Worm (Caenorhabditis elegans): ENCODE results near the gene ostb-1.

Gene ostb-1

DNA sequence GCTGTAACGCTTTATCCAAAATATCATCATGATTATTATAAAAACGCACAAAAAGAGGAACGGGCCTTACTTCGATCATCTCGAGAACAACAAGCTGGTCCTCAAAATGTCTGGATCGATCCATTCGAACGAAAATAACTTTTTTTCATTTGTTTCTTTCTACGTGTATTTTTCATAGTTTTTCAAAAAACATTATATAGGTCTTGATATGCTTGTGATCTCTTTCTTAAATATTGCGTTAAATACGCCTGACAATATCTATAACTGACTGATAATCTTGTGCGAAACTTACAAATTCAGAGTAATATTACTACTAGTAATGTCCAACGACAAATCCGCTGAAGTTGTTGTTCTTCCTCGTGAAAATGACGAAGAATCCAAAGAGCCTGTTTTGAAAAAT, 6.2 kb upstream of the ostb-1 start, which contains the start of gene sds-22:
TSS of gene sds-22 (plus strand) at position 301 of the 400 bp plus-strand sequence.
- TF ChIP-seq nhr-11 (tag; optimal IDR thresholded peaks at IDR 0.05) (no peak), blmp-1 (tag; optimal IDR thresholded peaks at IDR 0.05; ENCODE audit: insufficient read depth) (no peak)

DNA sequence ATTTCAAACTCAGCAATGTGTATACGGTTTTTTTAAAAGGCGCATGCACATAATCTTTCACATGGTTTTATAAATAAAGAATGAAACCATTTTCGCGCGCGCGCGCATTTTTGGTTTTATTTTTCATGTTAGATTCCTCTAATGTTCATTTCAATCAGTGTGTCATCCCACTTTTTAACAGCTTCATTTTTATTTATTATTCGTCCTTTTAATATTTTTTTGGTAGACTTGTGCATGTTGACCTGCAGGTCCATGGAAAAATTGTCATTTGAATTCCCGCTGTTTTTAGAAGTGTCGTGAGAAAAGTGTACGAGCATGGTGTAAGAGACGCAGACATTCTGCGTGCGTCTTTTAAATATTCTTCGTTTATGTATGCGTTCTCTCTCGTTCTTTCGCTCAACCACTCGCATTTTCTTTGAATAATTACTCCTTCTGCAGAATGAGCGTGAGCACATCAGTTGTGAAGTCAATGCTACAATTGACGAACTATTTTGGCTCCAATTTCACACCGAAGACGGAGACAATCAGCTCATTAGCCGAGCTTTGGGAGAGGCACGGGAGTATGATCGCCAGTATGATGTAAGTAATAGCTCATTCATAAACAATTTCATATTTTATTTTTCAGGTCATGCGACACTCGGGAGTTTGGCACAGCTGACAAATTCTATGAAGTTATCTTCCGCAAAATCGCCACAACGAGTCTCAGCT, 3.9 kb upstream of the ostb-1 start, which contains the start of gene lin-5:
TSS of gene lin-5 (plus strand) at position 354 of the 708 bp plus-strand sequence.
- TF ChIP-seq sma-9 (GFP tag; optimal IDR thresholded peaks at IDR 0.05): peak; percentile 41
- TF ChIP-seq sma-9 (tag; optimal IDR thresholded peaks at IDR 0.05): no peak
- TF ChIP-seq sem-4 (tag; optimal IDR thresholded peaks at IDR 0.05): peak; percentile 4
- peak; percentile 69 for TF ChIP-seq crh-2 (tag; optimal IDR thresholded peaks at IDR 0.05)
- no peak for TF ChIP-seq unc-62 (GFP tag; optimal IDR thresholded peaks at IDR 0.05)
- TF ChIP-seq lin-39 (tag; optimal IDR thresholded peaks at IDR 0.05): no peak
- no peak for TF ChIP-seq alr-1 (tag; optimal IDR thresholded peaks at IDR 0.05)
- peak; percentile 71 for TF ChIP-seq gmeb-1 (tag; optimal IDR thresholded peaks at IDR 0.05)
- no peak for TF ChIP-seq nhr-25 (tag; optimal IDR thresholded peaks at IDR 0.05)
- TF ChIP-seq lsy-2 (tag; optimal IDR thresholded peaks at IDR 0.05): peak in 1 of 2 experiments; percentile 79
- TF ChIP-seq egl-27 (tag; optimal IDR thresholded peaks at IDR 0.05): no peak
- TF ChIP-seq Y55F3AM.14 (GFP tag; optimal IDR thresholded peaks at IDR 0.05): no peak
- TF ChIP-seq ama-1 (optimal IDR thresholded peaks at IDR 0.05): no peak
- TF ChIP-seq ceh-16 (tag; optimal IDR thresholded peaks at IDR 0.05): no peak
- TF ChIP-seq skn-1 (tag; optimal IDR thresholded peaks at IDR 0.05): no peak
- TF ChIP-seq nhr-129 (tag; optimal IDR thresholded peaks at IDR 0.05): peak; percentile 74
- TF ChIP-seq nhr-77 (tag; optimal IDR thresholded peaks at IDR 0.05): no peak
- TF ChIP-seq ztf-1 (GFP tag; conservative IDR thresholded peaks at IDR 0.05): no peak
- TF ChIP-seq ztf-4 (tag; optimal IDR thresholded peaks at IDR 0.05): no peak
- no peak for TF ChIP-seq ceh-82 (tag; optimal IDR thresholded peaks at IDR 0.05)
- TF ChIP-seq fos-1 (tag; optimal IDR thresholded peaks at IDR 0.05): peak; percentile 16
- TF ChIP-seq nhr-10 (tag; optimal IDR thresholded peaks at IDR 0.05): no peak
- TF ChIP-seq aly-2 (tag; optimal IDR thresholded peaks at IDR 0.05): no peak
- TF ChIP-seq ztf-11 (tag; optimal IDR thresholded peaks at IDR 0.05): no peak
- TF ChIP-seq unc-55 (GFP tag; optimal IDR thresholded peaks at IDR 0.05): peak; percentile 89
- no peak for TF ChIP-seq F13H6.1 (tag; optimal IDR thresholded peaks at IDR 0.05)
- peak; percentile 58 for TF ChIP-seq lin-13 (GFP tag; optimal IDR thresholded peaks at IDR 0.05)
- TF ChIP-seq blmp-1 (tag; optimal IDR thresholded peaks at IDR 0.05; ENCODE audit: insufficient read depth): no peak
- TF ChIP-seq C34F6.9 (tag; optimal IDR thresholded peaks at IDR 0.05): peak; percentile 82

DNA sequence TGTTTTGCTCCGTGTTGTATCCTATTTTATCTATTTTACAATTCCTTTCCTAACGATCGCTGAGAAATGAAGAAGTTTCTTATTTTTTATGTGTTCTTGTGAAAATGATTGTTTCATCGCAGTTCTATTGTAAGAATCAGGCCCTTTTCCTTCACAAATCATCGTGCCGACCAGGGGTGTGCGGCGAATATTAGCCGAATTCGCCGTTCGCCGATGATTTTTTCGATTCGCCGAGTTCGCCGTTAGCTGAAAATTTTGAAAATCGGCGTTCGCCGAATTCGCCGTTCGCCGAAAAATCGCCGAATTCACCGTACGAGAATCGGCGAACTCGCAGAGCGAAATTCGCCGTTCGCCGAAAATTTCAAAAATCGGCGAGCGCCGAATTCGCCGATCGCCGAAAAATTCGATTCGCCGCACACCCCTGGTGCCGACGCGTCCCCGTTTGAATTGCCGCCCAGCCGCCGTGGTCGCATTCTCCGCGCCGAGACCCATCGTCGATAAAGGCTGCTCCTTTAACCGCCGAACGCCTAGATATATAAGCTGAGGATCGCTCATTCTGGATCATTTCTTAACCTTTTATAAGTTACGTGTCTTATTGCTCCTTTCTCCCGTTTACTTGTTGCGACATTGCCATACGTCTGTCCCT, 704 bp upstream of the ostb-1 start:
- TF ChIP-seq C34F6.9 (tag; optimal IDR thresholded peaks at IDR 0.05) (no peak), lin-13 (GFP tag; optimal IDR thresholded peaks at IDR 0.05) (no peak)

DNA sequence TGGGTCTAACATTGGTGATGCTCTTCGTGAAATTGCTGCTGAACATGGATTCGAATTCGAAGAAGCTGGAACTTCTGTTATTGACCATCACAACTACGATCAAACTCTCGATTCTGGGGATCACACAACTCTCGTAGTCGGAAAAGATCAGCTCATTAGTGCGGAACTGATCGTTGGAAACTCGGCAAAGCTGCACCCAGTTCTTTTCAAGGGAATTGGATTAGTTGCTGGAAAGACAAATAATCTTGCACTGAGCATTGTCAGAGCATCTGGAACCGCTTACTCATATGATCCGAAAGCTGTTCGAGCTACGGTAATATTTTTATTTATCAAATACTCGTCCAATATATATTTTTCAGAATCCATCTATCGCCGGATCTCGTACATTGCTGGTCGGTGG, 585 bp downstream of the ostb-1 start:
- TF ChIP-seq C34F6.9 (tag; optimal IDR thresholded peaks at IDR 0.05) (no peak), R02D3.7 (tag; optimal IDR thresholded peaks at IDR 0.05) (no peak), aly-2 (tag; optimal IDR thresholded peaks at IDR 0.05) (no peak), ztf-4 (tag; optimal IDR thresholded peaks at IDR 0.05) (no peak), sem-4 (tag; optimal IDR thresholded peaks at IDR 0.05) (no peak), peb-1 (tag; optimal IDR thresholded peaks at IDR 0.05) (no peak), nhr-21 (tag; optimal IDR thresholded peaks at IDR 0.05) (no peak), nhr-10 (tag; optimal IDR thresholded peaks at IDR 0.05) (no peak), nhr-6 (tag; optimal IDR thresholded peaks at IDR 0.05) (no peak), skn-1 (tag; optimal IDR thresholded peaks at IDR 0.05) (no peak), alr-1 (tag; optimal IDR thresholded peaks at IDR 0.05) (no peak), nhr-12 (tag; optimal IDR thresholded peaks at IDR 0.05) (no peak), unc-39 (tag; optimal IDR thresholded peaks at IDR 0.05) (no peak), egl-27 (tag; optimal IDR thresholded peaks at IDR 0.05) (no peak), mdl-1 (tag; optimal IDR thresholded peaks at IDR 0.05) (no peak), lin-11 (tag; optimal IDR thresholded peaks at IDR 0.05) (no peak)

Data from whole organism, L2 larva.